Worm (Caenorhabditis elegans): ENCODE data around the gene Y41C4A.7.

Y41C4A.7 gene

ce11 chrIII:11657185-11657817 is 41.4 kb upstream of the Y41C4A.7 start, which contains the start of gene crh-1 (continued):
- TF ChIP-seq pag-3 (tag; optimal IDR thresholded peaks at IDR 0.05; ENCODE audit: borderline replicate concordance, insufficient read depth), result no peak
- no peak for TF ChIP-seq sptf-1 (tag; optimal IDR thresholded peaks at IDR 0.05)
- no peak for TF ChIP-seq ets-5 (GFP tag; IDR thresholded peaks at IDR 0.05)
- peak; percentile 63 to 75 (median 72) for TF ChIP-seq ceh-82 (tag; optimal IDR thresholded peaks at IDR 0.05)
- TF ChIP-seq nhr-71 (tag; optimal IDR thresholded peaks at IDR 0.05), result peak; percentile 93
- TF ChIP-seq snu-23 (GFP tag; optimal IDR thresholded peaks at IDR 0.05), result peak; percentile 93
- peak; percentile 77 for TF ChIP-seq mab-9 (GFP tag; IDR thresholded peaks at IDR 0.05)
- peak; percentile 92 for TF ChIP-seq nhr-47 (tag; optimal IDR thresholded peaks at IDR 0.05)
- TF ChIP-seq dsc-1 (tag; optimal IDR thresholded peaks at IDR 0.05), result peak; percentile 93
- TF ChIP-seq nhr-237 (tag; optimal IDR thresholded peaks at IDR 0.05), result no peak
- peak in 2 of 6 experiments; percentile 62 to 78 for TF ChIP-seq elt-3 (tag; optimal IDR thresholded peaks at IDR 0.05)
- TF ChIP-seq nhr-12 (tag; optimal IDR thresholded peaks at IDR 0.05), result no peak
- TF ChIP-seq sox-4 (tag; optimal IDR thresholded peaks at IDR 0.05), result peak; percentile 63
- TF ChIP-seq hpl-2 (GFP tag; optimal IDR thresholded peaks at IDR 0.05), result no peak
- peak; percentile 54 for TF ChIP-seq C16A3.4 (tag; optimal IDR thresholded peaks at IDR 0.05)
- TF ChIP-seq alr-1 (tag; optimal IDR thresholded peaks at IDR 0.05; ENCODE audit: borderline replicate concordance), result no peak
- TF ChIP-seq hlh-17 (GFP tag; optimal IDR thresholded peaks at IDR 0.05; ENCODE audit: borderline replicate concordance), result no peak

ce11 chrIII:11659804-11660203 is 38.9 kb upstream of the Y41C4A.7 start:
- TF ChIP-seq lin-14 (GFP tag; optimal IDR thresholded peaks at IDR 0.05), result peak; percentile 58
- no peak for TF ChIP-seq ztf-4 (tag; optimal IDR thresholded peaks at IDR 0.05)
- TF ChIP-seq nhr-47 (tag; optimal IDR thresholded peaks at IDR 0.05), result peak; percentile 21
- no peak for TF ChIP-seq dpl-1 (GFP tag; optimal IDR thresholded peaks at IDR 0.05)
- no peak for TF ChIP-seq pag-3 (tag; optimal IDR thresholded peaks at IDR 0.05; ENCODE audit: borderline replicate concordance, insufficient read depth)
- TF ChIP-seq C04F5.9 (tag; optimal IDR thresholded peaks at IDR 0.05), result no peak
- TF ChIP-seq skn-1 (tag; optimal IDR thresholded peaks at IDR 0.05), result no peak
- TF ChIP-seq fkh-8 (tag; optimal IDR thresholded peaks at IDR 0.05), result peak; percentile 22

ce11 chrIII:11660736-11661135 is 37.9 kb upstream of the Y41C4A.7 start:
- TF ChIP-seq lin-14 (GFP tag; optimal IDR thresholded peaks at IDR 0.05) (peak; percentile 72), snu-23 (GFP tag; optimal IDR thresholded peaks at IDR 0.05) (peak; percentile 26), nhr-11 (tag; optimal IDR thresholded peaks at IDR 0.05) (no peak), dsc-1 (tag; optimal IDR thresholded peaks at IDR 0.05) (peak; percentile 17), lsy-2 (tag; optimal IDR thresholded peaks at IDR 0.05) (peak in 1 of 2 experiments; percentile 34), unc-86 (tag; optimal IDR thresholded peaks at IDR 0.05) (no peak), fkh-10 (GFP tag; optimal IDR thresholded peaks at IDR 0.05) (peak; percentile 20), mep-1 (tag; optimal IDR thresholded peaks at IDR 0.05) (peak; percentile 22), efl-1 (optimal IDR thresholded peaks at IDR 0.05) (peak in 1 of 2 experiments; percentile 2), efl-1 (GFP tag; optimal IDR thresholded peaks at IDR 0.05 in 1 of 2) (no peak), nhr-77 (tag; optimal IDR thresholded peaks at IDR 0.05) (peak; percentile 29)

- TF ChIP-seq fkh-8 (tag; optimal IDR thresholded peaks at IDR 0.05) (peak; percentile 37), tbx-2 (tag; optimal IDR thresholded peaks at IDR 0.05) (peak; percentile 34), Y116A8C.19 (tag; optimal IDR thresholded peaks at IDR 0.05; ENCODE audit: borderline replicate concordance) (no peak), snu-23 (GFP tag; optimal IDR thresholded peaks at IDR 0.05) (peak; percentile 29), swsn-7 (tag; optimal IDR thresholded peaks at IDR 0.05) (peak; percentile 22), lin-14 (GFP tag; optimal IDR thresholded peaks at IDR 0.05) (peak; percentile 79), ceh-63 (GFP tag; optimal IDR thresholded peaks at IDR 0.05) (no peak), snpc-4 (tag; optimal IDR thresholded peaks at IDR 0.05) (no peak), ceh-82 (tag; optimal IDR thresholded peaks at IDR 0.05) (peak in 1 of 3 experiments; percentile 32), nhr-47 (tag; optimal IDR thresholded peaks at IDR 0.05) (peak; percentile 30), fkh-10 (GFP tag; optimal IDR thresholded peaks at IDR 0.05) (peak; percentile 51), egl-13 (tag; optimal IDR thresholded peaks at IDR 0.05) (peak; percentile 3), isw-1 (GFP tag; IDR thresholded peaks at IDR 0.05) (no peak), lsy-2 (tag; optimal IDR thresholded peaks at IDR 0.05) (peak in 1 of 2 experiments; percentile 9), nhr-71 (tag; optimal IDR thresholded peaks at IDR 0.05) (peak; percentile 42)
Measured at ce11 chrIII:11663400-11663799, 35.3 kb upstream of the Y41C4A.7 start.
